Worm (Caenorhabditis elegans) whole organism, young adult: ENCODE data around the gene spr-2.

Source experiments
- F23B12.7 ChIP-seq: sonication (generic microtip); optimal IDR thresholded peaks from 2 replicates; lab custom pipeline; 2017; ENCODE audit warnings: missing genetic modification characterization, mild to moderate bottlenecking, missing compliant biosample characterization, antibody characterized with exemption, moderate library complexity; ENCODE audit not compliant: insufficient read depth
- fkh-3 ChIP-seq: sonication (generic microtip); optimal IDR thresholded peaks from 2 replicates; lab custom pipeline; 2016; ENCODE audit warnings: mild to moderate bottlenecking, missing genetic modification characterization, missing compliant biosample characterization
- let-526 ChIP-seq: fragments of 200-800 bp; sonication (Bioruptor generic); IDR thresholded peaks from 2 replicates; pipeline ENCODE4 v1.3.6; 2022; ENCODE audit warnings: missing genetic modification reagents, missing genetic modification characterization, missing compliant biosample characterization
- nfya-1 ChIP-seq: sonication (generic microtip); optimal IDR thresholded peaks from 2 replicates; lab custom pipeline; 2017; ENCODE audit warnings: antibody characterized with exemption, missing compliant biosample characterization, missing genetic modification characterization, borderline replicate concordance; ENCODE audit not compliant: insufficient read depth
- nhr-80 ChIP-seq: sonication (generic microtip); optimal IDR thresholded peaks from 2 replicates; lab custom pipeline; 2016; ENCODE audit warnings: missing genetic modification characterization, missing compliant biosample characterization

ce11 chrIV:8916010-8916409, 24.7 kb downstream of the spr-2 start, which contains the start of gene C27B7.9:
- TF ChIP-seq F23B12.7 (tag; lab: Kevin White, UChicago) (no peak), nfya-1 (no peak), nhr-80 (tag; lab: Kevin White, UChicago) (no peak), fkh-3 (no peak), let-526 (GFP tag; lab: Robert Waterston, UW) (no peak)
